Comparison of ENCODE assay signal across 4 fruit fly cellular contexts in the genomic region with DNA sequence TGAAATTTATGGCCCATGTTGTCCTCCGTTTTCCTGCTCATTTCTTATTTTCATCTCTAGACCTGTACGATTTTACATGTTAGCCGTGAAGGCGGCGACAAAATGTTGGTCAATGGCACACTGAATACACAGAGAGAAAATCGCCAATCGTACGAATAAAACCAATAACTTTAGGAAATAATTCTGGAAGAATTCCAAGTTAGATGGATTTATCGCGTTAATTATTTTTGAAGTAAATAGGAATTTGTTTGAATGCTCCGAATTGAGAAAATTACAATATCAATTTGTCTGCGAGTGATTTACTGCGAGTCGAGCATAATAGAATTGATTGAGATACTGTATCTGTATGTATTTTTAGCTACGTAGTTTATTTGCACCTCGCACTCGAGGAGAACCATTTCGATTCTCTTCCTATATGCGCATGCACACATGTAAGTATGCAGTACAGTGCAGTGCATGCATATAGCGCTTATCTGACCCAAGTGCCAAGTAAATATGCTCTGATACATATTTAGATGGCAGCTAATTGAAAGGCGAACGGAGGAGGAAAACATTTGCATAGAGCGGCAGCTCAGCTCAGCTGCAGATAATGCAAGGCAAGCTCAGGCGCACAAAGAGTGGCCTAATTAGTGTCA.
TF ChIP-seq lines count a peak whose summit lies in the region.

No protein-coding gene starts in this region.

- TF ChIP-seq CTCF in whole organism, embryonic (GFP tag; optimal IDR thresholded peaks at IDR 0.05; lab: Kevin White, UChicago), result no peak

TF ChIP-seq in whole organism, adult, 20 proteins besides CTCF, POLR2A, EP300 and RAD21:
- TF ChIP-seq cic (GFP tag; optimal IDR thresholded peaks at IDR 0.05; lab: Kevin White, UChicago) (no peak), kay (GFP tag; lab: Kevin White, UChicago; ENCODE audit: borderline replicate concordance) (peak; percentile 43)

TF ChIP-seq in whole organism, embryonic, 481 proteins besides CTCF, POLR2A, EP300 and RAD21 (continues in another document):
- TF ChIP-seq br (optimal IDR thresholded peaks at IDR 0.05; lab: Kevin White, UChicago), result no peak
- TF ChIP-seq pum (GFP tag; optimal IDR thresholded peaks at IDR 0.05; lab: Kevin White, UChicago), result no peak
- peak; percentile 47 for TF ChIP-seq CG15601 (tag; optimal IDR thresholded peaks at IDR 0.05; lab: Kevin White, UChicago)
- TF ChIP-seq jumu (GFP tag; optimal IDR thresholded peaks at IDR 0.05; lab: Kevin White, UChicago), result no peak
- peak; percentile 34 for TF ChIP-seq CoRest (tag; optimal IDR thresholded peaks at IDR 0.05; lab: Kevin White, UChicago)
- TF ChIP-seq Dip2 (GFP tag; IDR thresholded peaks at IDR 0.05; lab: Robert Waterston, UW), result no peak
- TF ChIP-seq toy (GFP tag; IDR thresholded peaks at IDR 0.05; lab: Robert Waterston, UW), result no peak
- TF ChIP-seq Bgb (GFP tag; IDR thresholded peaks at IDR 0.05; lab: Robert Waterston, UW; ENCODE audit: partially characterized antibody), result no peak
- TF ChIP-seq Sox100B (GFP tag; optimal IDR thresholded peaks at IDR 0.05; lab: Kevin White, UChicago), result peak; percentile 29
- no peak for TF ChIP-seq CG16815 (GFP tag; optimal IDR thresholded peaks at IDR 0.05; lab: Kevin White, UChicago)
- peak in 1 of 2 experiments; percentile 86 for TF ChIP-seq Eip74EF (GFP tag; optimal IDR thresholded peaks at IDR 0.05; lab: Kevin White, UChicago)
- peak; percentile 39; the same call in 1 of the 3 replicates for TF ChIP-seq CG11695 (GFP tag; IDR thresholded peaks at IDR 0.05; lab: Robert Waterston, UW)
- TF ChIP-seq trem (tag; optimal IDR thresholded peaks at IDR 0.05; lab: Kevin White, UChicago), result peak; percentile 9
- no peak for TF ChIP-seq CG2116 (GFP tag; optimal IDR thresholded peaks at IDR 0.05; lab: Kevin White, UChicago)
- no peak for TF ChIP-seq scrt (GFP tag; optimal IDR thresholded peaks at IDR 0.05; lab: Kevin White, UChicago)
- peak; percentile 44 for TF ChIP-seq CG12219 (GFP tag; optimal IDR thresholded peaks at IDR 0.05; lab: Kevin White, UChicago)
- peak; percentile 38 for TF ChIP-seq Sry-β (GFP tag; optimal IDR thresholded peaks at IDR 0.05; lab: Kevin White, UChicago)
- no peak for TF ChIP-seq CG8281 (tag; optimal IDR thresholded peaks at IDR 0.05; lab: Kevin White, UChicago)
- TF ChIP-seq CG8924 (tag; optimal IDR thresholded peaks at IDR 0.05; lab: Kevin White, UChicago), result no peak
- TF ChIP-seq chinmo (GFP tag; IDR thresholded peaks at IDR 0.05; lab: Robert Waterston, UW; ENCODE audit: partially characterized antibody), result 0 out of 4 replicates have a peak, but pooled peaks have one; percentile 53
- TF ChIP-seq Hey (tag; optimal IDR thresholded peaks at IDR 0.05; lab: Kevin White, UChicago), result no peak
- peak; percentile 6; the same call in 1 of the 2 replicates for TF ChIP-seq Awh (GFP tag; IDR thresholded peaks at IDR 0.05; lab: Robert Waterston, UW)
- no peak for TF ChIP-seq CG10959 (GFP tag; IDR thresholded peaks at IDR 0.05; lab: Robert Waterston, UW)
- no peak for TF ChIP-seq odd (GFP tag; optimal IDR thresholded peaks at IDR 0.05; lab: Kevin White, UChicago)
- TF ChIP-seq CG2712 (tag; optimal IDR thresholded peaks at IDR 0.05; lab: Kevin White, UChicago), result peak; percentile 7
- TF ChIP-seq bsh (GFP tag; optimal IDR thresholded peaks at IDR 0.05; lab: Kevin White, UChicago), result peak in 1 of 2 experiments; percentile 30

TF ChIP-seq in whole organism, prepupa, 60 proteins besides CTCF, POLR2A, EP300 and RAD21 (continues in another document):
- TF ChIP-seq CG6792 (GFP tag; optimal IDR thresholded peaks at IDR 0.05; lab: Kevin White, UChicago) (peak; percentile 3), Hr38 (GFP tag; optimal IDR thresholded peaks at IDR 0.05; lab: Kevin White, UChicago) (no peak), Ets96B (tag; optimal IDR thresholded peaks at IDR 0.05; lab: Kevin White, UChicago) (peak; percentile 0), acj6 (GFP tag; optimal IDR thresholded peaks at IDR 0.05; lab: Kevin White, UChicago) (peak; percentile 6), Hr4 (GFP tag; optimal IDR thresholded peaks at IDR 0.05; lab: Kevin White, UChicago) (peak; percentile 73), Smox (GFP tag; optimal IDR thresholded peaks at IDR 0.05; lab: Kevin White, UChicago) (no peak), CG9139 (GFP tag; optimal IDR thresholded peaks at IDR 0.05; lab: Kevin White, UChicago) (no peak), achi (GFP tag; optimal IDR thresholded peaks at IDR 0.05; lab: Kevin White, UChicago) (peak; percentile 24), Gug (GFP tag; IDR thresholded peaks at IDR 0.05; lab: Robert Waterston, UW) (0 out of 2 replicates have a peak, but pooled peaks have one; percentile 40), topi (GFP tag; optimal IDR thresholded peaks at IDR 0.05; lab: Kevin White, UChicago) (peak; percentile 19), CG8119 (GFP tag; IDR thresholded peaks at IDR 0.05; lab: Robert Waterston, UW) (peak; percentile 51; the same call in 2 of the 3 replicates), Met (GFP tag; optimal IDR thresholded peaks at IDR 0.05; lab: Kevin White, UChicago) (no peak), Hr39 (GFP tag; optimal IDR thresholded peaks at IDR 0.05; lab: Kevin White, UChicago) (peak; percentile 18), lz (GFP tag; optimal IDR thresholded peaks at IDR 0.05; lab: Kevin White, UChicago) (no peak), OdsH (GFP tag; optimal IDR thresholded peaks at IDR 0.05; lab: Kevin White, UChicago) (peak; percentile 66), svp (GFP tag; lab: Kevin White, UChicago) (peak; percentile 72), Eip78C (GFP tag; lab: Kevin White, UChicago) (peak; percentile 75), CG8319 (GFP tag; optimal IDR thresholded peaks at IDR 0.05; lab: Kevin White, UChicago) (no peak), CG11294 (GFP tag; IDR thresholded peaks at IDR 0.05; lab: Robert Waterston, UW) (peak; percentile 37; the same call in 1 of the 2 replicates), CG6163 (GFP tag; IDR thresholded peaks at IDR 0.05; lab: Robert Waterston, UW) (0 out of 3 replicates have a peak, but pooled peaks have one; percentile 35), CG4318 (GFP tag; optimal IDR thresholded peaks at IDR 0.05; lab: Kevin White, UChicago) (peak; percentile 57), fkh (GFP tag; optimal IDR thresholded peaks at IDR 0.05; lab: Kevin White, UChicago) (peak; percentile 66), pdm3 (GFP tag; optimal IDR thresholded peaks at IDR 0.05; lab: Kevin White, UChicago) (peak; percentile 53), CG32006 (GFP tag; optimal IDR thresholded peaks at IDR 0.05; lab: Kevin White, UChicago) (peak; percentile 76), CG3032 (tag; optimal IDR thresholded peaks at IDR 0.05; lab: Kevin White, UChicago) (no peak), esn (GFP tag; optimal IDR thresholded peaks at IDR 0.05; lab: Kevin White, UChicago) (peak; percentile 10), CG6276 (GFP tag; optimal IDR thresholded peaks at IDR 0.05; lab: Kevin White, UChicago) (peak; percentile 58), eg (GFP tag; IDR thresholded peaks at IDR 0.05; lab: Robert Waterston, UW) (peak; percentile 46; the same call in 1 of the 3 replicates)

TF ChIP-seq in whole organism, pupa, 21 proteins besides CTCF, POLR2A, EP300 and RAD21:
- TF ChIP-seq fd96Ca (GFP tag; IDR thresholded peaks at IDR 0.05; lab: Robert Waterston, UW) (peak; percentile 55; the same call in 2 of the 3 replicates), CG8301 (tag; optimal IDR thresholded peaks at IDR 0.05; lab: Kevin White, UChicago) (peak; percentile 60), gl (tag; optimal IDR thresholded peaks at IDR 0.05; lab: Kevin White, UChicago) (no peak), CG14655 (GFP tag; optimal IDR thresholded peaks at IDR 0.05; lab: Kevin White, UChicago) (peak; percentile 42), D1 (tag; optimal IDR thresholded peaks at IDR 0.05; lab: Kevin White, UChicago) (no peak), Pif1A (GFP tag; optimal IDR thresholded peaks at IDR 0.05; lab: Kevin White, UChicago) (peak; percentile 26), CG13204 (GFP tag; optimal IDR thresholded peaks at IDR 0.05; lab: Kevin White, UChicago) (no peak), CG34367 (tag; optimal IDR thresholded peaks at IDR 0.05; lab: Kevin White, UChicago) (no peak), CG4496 (GFP tag; IDR thresholded peaks at IDR 0.05; lab: Robert Waterston, UW) (peak; percentile 57; the same call in 2 of the 3 replicates), CG10348 (GFP tag; IDR thresholded peaks at IDR 0.05; lab: Robert Waterston, UW) (no peak), CG17806 (tag; optimal IDR thresholded peaks at IDR 0.05; lab: Kevin White, UChicago) (peak; percentile 5), CG8159 (tag; optimal IDR thresholded peaks at IDR 0.05; lab: Kevin White, UChicago) (peak; percentile 16), Ets98B (GFP tag; IDR thresholded peaks at IDR 0.05; lab: Robert Waterston, UW) (peak; percentile 41; the same call in 1 of the 2 replicates), CG32121 (GFP tag; IDR thresholded peaks at IDR 0.05; lab: Robert Waterston, UW) (peak; percentile 64)
